Fruit fly (Drosophila melanogaster) whole organism, embryonic: ENCODE results near the gene CG11155.

Source experiments
- Ada2b ChIP-seq: fragments of 200-800 bp; sonication (Bioruptor generic); IDR thresholded peaks from 2 replicates; pipeline ENCODE4 v1.3.6; 2022; ENCODE audit warnings: missing biosample characterization, missing genetic modification characterization
- Bdp1 ChIP-seq: fragments of 200-800 bp; sonication (Bioruptor generic); optimal IDR thresholded peaks from 3 replicates; lab custom pipeline; 2016; ENCODE audit warnings: missing biosample characterization, missing genetic modification characterization
- CG11696 ChIP-seq: fragments of 200-800 bp; sonication (Bioruptor generic); IDR thresholded peaks from 2 replicates; pipeline ENCODE4 v1.3.6; 2022; ENCODE audit warnings: missing biosample characterization, missing genetic modification characterization
- CG1233 ChIP-seq: fragments of 200-800 bp; sonication (Bioruptor generic); optimal IDR thresholded peaks from 4 replicates; lab custom pipeline; 2018; ENCODE audit warnings: missing biosample characterization, mild to moderate bottlenecking, missing genetic modification characterization
- CG13287 ChIP-seq: fragments of 200-800 bp; sonication (Bioruptor generic); IDR thresholded peaks from 2 replicates; pipeline ENCODE4 v1.3.6; 2022; ENCODE audit warnings: missing biosample characterization, missing genetic modification characterization; ENCODE audit not compliant: partially characterized antibody
- CG14050 ChIP-seq: fragments of 200-800 bp; sonication (Bioruptor generic); IDR thresholded peaks from 3 replicates; pipeline ENCODE4 v1.3.6; 2022; ENCODE audit warnings: missing biosample characterization, missing genetic modification characterization
- CG14710 ChIP-seq: fragments of 200-800 bp; sonication (Bioruptor generic); optimal IDR thresholded peaks from 3 replicates; lab custom pipeline; 2019; ENCODE audit warnings: missing biosample characterization, mild to moderate bottlenecking, missing genetic modification characterization, moderate library complexity
- CG14860 ChIP-seq: fragments of 200-800 bp; sonication (Bioruptor generic); IDR thresholded peaks from 3 replicates; pipeline ENCODE4 v1.3.6; 2022; ENCODE audit warnings: missing biosample characterization, missing genetic modification characterization; ENCODE audit not compliant: partially characterized antibody
- CG16815 ChIP-seq: fragments of 200-800 bp; sonication (Bioruptor generic); optimal IDR thresholded peaks from 3 replicates; lab custom pipeline; 2017; ENCODE audit warnings: missing biosample characterization, mild to moderate bottlenecking, missing genetic modification characterization
- CG17361 ChIP-seq: fragments of 200-800 bp; sonication (Bioruptor generic); IDR thresholded peaks from 3 replicates; pipeline ENCODE4 v1.3.6; 2022; ENCODE audit warnings: missing biosample characterization, missing genetic modification characterization
- CG3065 ChIP-seq: fragments of 200-800 bp; sonication (Bioruptor generic); optimal IDR thresholded peaks from 2 replicates; lab custom pipeline; 2016; ENCODE audit warnings: missing biosample characterization, missing genetic modification characterization
- CG32767 ChIP-seq: fragments of 200-800 bp; sonication (Bioruptor generic); IDR thresholded peaks from 2 replicates; pipeline ENCODE4 v1.3.6; 2022; ENCODE audit warnings: missing biosample characterization, missing genetic modification characterization
- CG4707 ChIP-seq: fragments of 200-800 bp; sonication (Bioruptor generic); optimal IDR thresholded peaks from 2 replicates; lab custom pipeline; 2018; ENCODE audit warnings: missing biosample characterization, mild to moderate bottlenecking, missing genetic modification characterization, moderate library complexity
- CG6854 ChIP-seq: fragments of 200-800 bp; sonication (Bioruptor generic); optimal IDR thresholded peaks from 3 replicates; lab custom pipeline; 2017; ENCODE audit warnings: missing biosample characterization, mild to moderate bottlenecking, missing genetic modification characterization
- CHES-1-like ChIP-seq: fragments of 200-800 bp; sonication (Bioruptor generic); optimal IDR thresholded peaks from 2 replicates; lab custom pipeline; 2016; ENCODE audit warnings: missing biosample characterization, missing genetic modification characterization
- CoRest ChIP-seq: fragments of 200-800 bp; sonication (Bioruptor generic); optimal IDR thresholded peaks from 3 replicates; lab custom pipeline; 2018; ENCODE audit warnings: missing biosample characterization, mild to moderate bottlenecking, missing genetic modification characterization, moderate library complexity
- D19A ChIP-seq: fragments of 200-800 bp; optimal IDR thresholded peaks from 3 replicates; lab custom pipeline; 2019; ENCODE audit warnings: missing biosample characterization, mild to moderate bottlenecking, missing genetic modification characterization, moderate library complexity
- Dp ChIP-seq: fragments of 200-800 bp; sonication (Bioruptor generic); optimal IDR thresholded peaks from 2 replicates; lab custom pipeline; 2018; ENCODE audit warnings: missing biosample characterization, mild to moderate bottlenecking, missing genetic modification characterization, moderate library complexity
- Drgx ChIP-seq: fragments of 200-800 bp; sonication (Bioruptor generic); IDR thresholded peaks from 2 replicates; pipeline ENCODE4 v1.3.6; 2022; ENCODE audit warnings: missing biosample characterization, missing genetic modification characterization
- Hey ChIP-seq: fragments of 200-800 bp; sonication (Bioruptor generic); optimal IDR thresholded peaks from 3 replicates; lab custom pipeline; 2018; ENCODE audit warnings: missing biosample characterization, mild to moderate bottlenecking, missing genetic modification characterization
- Hmr ChIP-seq: fragments of 200-800 bp; sonication (Bioruptor generic); optimal IDR thresholded peaks from 3 replicates; lab custom pipeline; 2017; ENCODE audit warnings: mild to moderate bottlenecking, missing biosample characterization, missing genetic modification reagents, missing genetic modification characterization
- Hr78 ChIP-seq, 2 experiments: fragments of 200-800 bp in 1 of 2; fragments of >200 bp in 1 of 2; sonication (Bioruptor generic) in 1 of 2; optimal IDR thresholded peaks; 2 replicates each; lab custom pipeline; 2017 to 2019; ENCODE audit warnings: missing biosample characterization in 2 of 2, missing genetic modification characterization in 2 of 2, mild to moderate bottlenecking in 1 of 2, moderate library complexity in 1 of 2
- MESR4 ChIP-seq: fragments of 200-800 bp; sonication (Bioruptor generic); optimal IDR thresholded peaks from 2 replicates; lab custom pipeline; 2018; ENCODE audit warnings: missing biosample characterization, mild to moderate bottlenecking, missing genetic modification characterization, moderate library complexity
- Ptx1 ChIP-seq: fragments of 200-800 bp; sonication (Bioruptor generic); IDR thresholded peaks from 2 replicates; pipeline ENCODE4 v1.3.6; 2022; ENCODE audit warnings: missing biosample characterization, missing genetic modification characterization
- Six4 ChIP-seq: fragments of 200-800 bp; sonication (Bioruptor generic); optimal IDR thresholded peaks from 2 replicates; lab custom pipeline; 2016; ENCODE audit warnings: missing biosample characterization, missing genetic modification characterization
- Sry-β ChIP-seq: fragments of 200-800 bp; sonication (Bioruptor generic); optimal IDR thresholded peaks from 2 replicates; lab custom pipeline; 2018; ENCODE audit warnings: missing biosample characterization, mild to moderate bottlenecking, missing genetic modification characterization, moderate library complexity
- TFAM ChIP-seq: fragments of 200-800 bp; sonication (Bioruptor generic); optimal IDR thresholded peaks from 2 replicates; lab custom pipeline; 2017; ENCODE audit warnings: missing biosample characterization, missing genetic modification characterization, inconsistent platforms
- Xrp1 ChIP-seq: fragments of 200-800 bp; sonication (Bioruptor generic); IDR thresholded peaks from 2 replicates; pipeline ENCODE4 v1.3.6; 2022; ENCODE audit warnings: missing biosample characterization, missing genetic modification characterization
- az2 ChIP-seq: fragments of 200-800 bp; sonication (Bioruptor generic); optimal IDR thresholded peaks from 3 replicates; lab custom pipeline; 2016; ENCODE audit warnings: missing biosample characterization, missing genetic modification characterization
- chn ChIP-seq: fragments of 200-800 bp; sonication (Bioruptor generic); optimal IDR thresholded peaks from 2 replicates; lab custom pipeline; 2016; ENCODE audit warnings: missing biosample characterization, missing genetic modification characterization
- croc ChIP-seq: fragments of 200-800 bp; sonication (Bioruptor generic); conservative IDR thresholded peaks from 3 replicates; pipeline ENCODE4 v1.3.6; 2022; ENCODE audit warnings: missing biosample characterization, missing genetic modification characterization
- dati ChIP-seq: fragments of 200-800 bp; sonication (Bioruptor generic); IDR thresholded peaks from 2 replicates; pipeline ENCODE4 v1.3.6; 2022; ENCODE audit warnings: missing biosample characterization, missing genetic modification characterization
- dmrt11E ChIP-seq: fragments of 200-800 bp; sonication (Bioruptor generic); optimal IDR thresholded peaks from 3 replicates; lab custom pipeline; 2018; ENCODE audit warnings: missing biosample characterization, mild to moderate bottlenecking, missing genetic modification characterization, moderate library complexity
- en ChIP-seq: fragments of 200-800 bp; sonication (Bioruptor generic); optimal IDR thresholded peaks from 2 replicates; lab custom pipeline; 2016; ENCODE audit warnings: missing biosample characterization, missing genetic modification characterization
- ewg ChIP-seq: fragments of 200-800 bp; sonication (Bioruptor generic); optimal IDR thresholded peaks from 3 replicates; lab custom pipeline; 2017; ENCODE audit warnings: mild to moderate bottlenecking, missing biosample characterization, missing genetic modification reagents, missing genetic modification characterization
- gem ChIP-seq: fragments of 200-800 bp; sonication (Bioruptor generic); optimal IDR thresholded peaks from 2 replicates; lab custom pipeline; 2019; ENCODE audit warnings: missing biosample characterization, mild to moderate bottlenecking, missing genetic modification characterization, moderate library complexity
- her ChIP-seq: fragments of 200-800 bp; sonication (Bioruptor generic); optimal IDR thresholded peaks from 2 replicates; lab custom pipeline; 2016; ENCODE audit warnings: missing biosample characterization, missing genetic modification characterization
- jing ChIP-seq: fragments of 200-800 bp; sonication (Bioruptor generic); optimal IDR thresholded peaks from 2 replicates; lab custom pipeline; 2018; ENCODE audit warnings: missing biosample characterization, mild to moderate bottlenecking, missing genetic modification characterization
- kay ChIP-seq: fragments of 200-800 bp; sonication (Bioruptor generic); optimal IDR thresholded peaks from 2 replicates; lab custom pipeline; 2016; ENCODE audit warnings: missing biosample characterization, missing genetic modification characterization
- nerfin-2 ChIP-seq: fragments of 200-800 bp; sonication (Bioruptor generic); IDR thresholded peaks from 2 replicates; pipeline ENCODE4 v1.3.6; 2022; ENCODE audit warnings: missing biosample characterization, missing genetic modification characterization; ENCODE audit not compliant: partially characterized antibody
- onecut ChIP-seq: fragments of 200-800 bp; sonication (Bioruptor generic); IDR thresholded peaks from 2 replicates; pipeline ENCODE4 v1.3.6; 2022; ENCODE audit warnings: missing biosample characterization, missing genetic modification characterization
- pzg ChIP-seq: fragments of 200-800 bp; sonication (Bioruptor generic); optimal IDR thresholded peaks from 3 replicates; lab custom pipeline; 2018; ENCODE audit warnings: missing biosample characterization, mild to moderate bottlenecking, missing genetic modification characterization, moderate library complexity
- repo ChIP-seq: fragments of 200-800 bp; sonication (Bioruptor generic); optimal IDR thresholded peaks from 2 replicates; lab custom pipeline; 2016; ENCODE audit warnings: missing biosample characterization, missing genetic modification characterization
- so ChIP-seq: fragments of 200-800 bp; sonication (Bioruptor generic); IDR thresholded peaks from 3 replicates; pipeline ENCODE4 v1.3.6; 2022; ENCODE audit warnings: missing biosample characterization, missing genetic modification characterization
- stwl ChIP-seq: fragments of 200-800 bp; sonication (Bioruptor generic); optimal IDR thresholded peaks from 3 replicates; lab custom pipeline; 2018; ENCODE audit warnings: missing biosample characterization, mild to moderate bottlenecking, missing genetic modification characterization, moderate library complexity
- sug ChIP-seq: fragments of 200-800 bp; optimal IDR thresholded peaks from 2 replicates; lab custom pipeline; 2019; ENCODE audit warnings: missing biosample characterization, mild to moderate bottlenecking, missing genetic modification characterization, moderate library complexity
- tup ChIP-seq: fragments of 200-800 bp; sonication (Bioruptor generic); optimal IDR thresholded peaks from 2 replicates; lab custom pipeline; 2016; ENCODE audit warnings: missing biosample characterization, mild to moderate bottlenecking, missing genetic modification characterization, moderate library complexity
- twi ChIP-seq: fragments of 200-800 bp; optimal IDR thresholded peaks from 2 replicates; lab custom pipeline; 2019; ENCODE audit warnings: missing biosample characterization, mild to moderate bottlenecking, missing genetic modification characterization, moderate library complexity

Gene CG11155

dm6 chr4:1126290-1126689, at the start of gene CG11155:
CG11155 (plus strand) TSS chr4:1126602.
- no peak for TF ChIP-seq pzg (GFP tag; lab: Kevin White, UChicago)
- no peak for TF ChIP-seq twi (tag; lab: Kevin White, UChicago)
- no peak for TF ChIP-seq so (GFP tag; lab: Robert Waterston, UW)
- no peak for TF ChIP-seq CG32767 (GFP tag; lab: Robert Waterston, UW)
- TF ChIP-seq gem: peak; percentile 18
- TF ChIP-seq Xrp1 (GFP tag; lab: Robert Waterston, UW): 0 out of 2 replicates have a peak, but pooled peaks have one; percentile 34
- TF ChIP-seq dati (GFP tag; lab: Robert Waterston, UW): no peak
- TF ChIP-seq Hmr (GFP tag; lab: Kevin White, UChicago): no peak
- no peak for TF ChIP-seq Bdp1
- no peak for TF ChIP-seq CG16815
- peak; percentile 65 for TF ChIP-seq D19A (tag; lab: Kevin White, UChicago)
- no peak for TF ChIP-seq CG4707
- no peak for TF ChIP-seq onecut (GFP tag; lab: Robert Waterston, UW)
- TF ChIP-seq stwl (tag; lab: Kevin White, UChicago): no peak
- TF ChIP-seq sug (tag; lab: Kevin White, UChicago): no peak

- no peak for TF ChIP-seq dmrt11E (tag; lab: Kevin White, UChicago)
- TF ChIP-seq Sry-β (GFP tag; lab: Kevin White, UChicago): no peak
- no peak for TF ChIP-seq ewg (GFP tag; lab: Kevin White, UChicago)
- no peak for TF ChIP-seq az2
- no peak for TF ChIP-seq CG11696 (GFP tag; lab: Robert Waterston, UW)
- TF ChIP-seq en (GFP tag; lab: Kevin White, UChicago): no peak
- no peak for TF ChIP-seq Ptx1 (GFP tag; lab: Robert Waterston, UW)
- TF ChIP-seq CG14860 (GFP tag; lab: Robert Waterston, UW): peak; percentile 79
- no peak for TF ChIP-seq Ada2b
- TF ChIP-seq CG6854: no peak
- no peak for TF ChIP-seq tup (GFP tag; lab: Kevin White, UChicago)
- no peak for TF ChIP-seq CoRest (tag; lab: Kevin White, UChicago)
- TF ChIP-seq Dp (GFP tag; lab: Kevin White, UChicago): peak; percentile 86
- TF ChIP-seq Six4 (GFP tag; lab: Kevin White, UChicago): no peak
- no peak for TF ChIP-seq repo (GFP tag; lab: Kevin White, UChicago)
- peak; percentile 95 for TF ChIP-seq CG13287 (GFP tag; lab: Robert Waterston, UW)
- TF ChIP-seq CG17361 (GFP tag; lab: Robert Waterston, UW): 0 out of 3 replicates have a peak, but pooled peaks have one; percentile 20
- no peak for TF ChIP-seq her (GFP tag; lab: Kevin White, UChicago)
- no peak for TF ChIP-seq dati (GFP tag; lab: Robert Waterston, UW)
- TF ChIP-seq TFAM (GFP tag; lab: Kevin White, UChicago): no peak
- TF ChIP-seq kay (GFP tag; lab: Kevin White, UChicago): no peak
- no peak for TF ChIP-seq CG3065 (GFP tag; lab: Kevin White, UChicago)
- no peak for TF ChIP-seq MESR4 (GFP tag; lab: Kevin White, UChicago)
- TF ChIP-seq CG1233: no peak
- TF ChIP-seq sug (tag; lab: Kevin White, UChicago): no peak
- peak; percentile 80 for TF ChIP-seq nerfin-2
- no peak for TF ChIP-seq Drgx (GFP tag; lab: Robert Waterston, UW)
- no peak for TF ChIP-seq jing (GFP tag; lab: Kevin White, UChicago)
- TF ChIP-seq CG14050 (GFP tag; lab: Robert Waterston, UW): no peak
- TF ChIP-seq Hr78 (GFP tag; optimal IDR thresholded peaks at IDR 0.05; lab: Kevin White, UChicago): no peak
- no peak for TF ChIP-seq Hey
- TF ChIP-seq croc (GFP tag; lab: Robert Waterston, UW): no peak
- TF ChIP-seq CHES-1-like (GFP tag; lab: Kevin White, UChicago): no peak
- no peak for TF ChIP-seq chn
- TF ChIP-seq CG14710 (tag; lab: Kevin White, UChicago): peak; percentile 7
These were observed 41.9 kb upstream of the CG11155 start, which contains the start of gene Actbeta for dm6 chr4:1084326-1085062. Actbeta (minus strand) TSS chr4:1084796.
